Fruit fly (Drosophila melanogaster) whole organism, adult: ENCODE results near the gene CG11370.
"Not testable (repeated sequence)": the region's sequence is repeated elsewhere in the genome, so short reads cannot be mapped to it uniquely, and the experiment has no call there.

Experiments used
- CG11617 ChIP-seq: fragments of 200-800 bp; sonication (Bioruptor generic); optimal IDR thresholded peaks from 2 replicates; lab custom pipeline; 2017; ENCODE audit warnings: mild to moderate bottlenecking, missing biosample characterization, missing genetic modification reagents, missing genetic modification characterization
- CG12768 ChIP-seq: fragments of 200-800 bp; sonication (Bioruptor generic); optimal IDR thresholded peaks from 2 replicates; lab custom pipeline; 2017; ENCODE audit warnings: missing biosample characterization, missing genetic modification characterization, mild to moderate bottlenecking, moderate library complexity, missing genetic modification reagents
- CG14711 ChIP-seq: fragments of 200-800 bp; sonication (Bioruptor generic); optimal IDR thresholded peaks from 2 replicates; lab custom pipeline; 2018; ENCODE audit warnings: missing biosample characterization, mild to moderate bottlenecking, missing genetic modification characterization, moderate library complexity
- CG1620 ChIP-seq: fragments of 200-800 bp; sonication (Bioruptor generic); optimal IDR thresholded peaks from 2 replicates; lab custom pipeline; 2016; ENCODE audit warnings: missing biosample characterization, missing genetic modification characterization
- CG33017 ChIP-seq: fragments of 200-800 bp; sonication (Bioruptor generic); optimal IDR thresholded peaks from 2 replicates; lab custom pipeline; 2018; ENCODE audit warnings: missing biosample characterization, mild to moderate bottlenecking, missing genetic modification characterization, moderate library complexity
- CG5204 ChIP-seq: fragments of 200-800 bp; sonication (Bioruptor generic); optimal IDR thresholded peaks from 2 replicates; lab custom pipeline; 2016; ENCODE audit warnings: missing biosample characterization, missing genetic modification characterization
- CG7045 ChIP-seq: fragments of 200-800 bp; sonication (Bioruptor generic); optimal IDR thresholded peaks from 2 replicates; lab custom pipeline; 2017; ENCODE audit warnings: missing biosample characterization, mild to moderate bottlenecking, missing genetic modification characterization
- CG7101 ChIP-seq: fragments of 200-800 bp; sonication (Bioruptor generic); optimal IDR thresholded peaks from 2 replicates; lab custom pipeline; 2018; ENCODE audit warnings: missing biosample characterization, mild to moderate bottlenecking, missing genetic modification characterization, moderate library complexity
- Clk ChIP-seq: fragments of 200-800 bp; sonication (Bioruptor generic); optimal IDR thresholded peaks from 2 replicates; lab custom pipeline; 2017; ENCODE audit warnings: missing biosample characterization, missing genetic modification characterization
- Crg-1 ChIP-seq: fragments of 200-800 bp; sonication (Bioruptor generic); optimal IDR thresholded peaks from 2 replicates; lab custom pipeline; 2016; ENCODE audit warnings: missing biosample characterization, missing genetic modification characterization
- Hr96 ChIP-seq: fragments of 200-800 bp; sonication (Bioruptor generic); optimal IDR thresholded peaks from 2 replicates; lab custom pipeline; 2016; ENCODE audit warnings: missing biosample characterization, missing genetic modification characterization
- Mnt ChIP-seq: fragments of 200-800 bp; sonication (Bioruptor generic); optimal IDR thresholded peaks from 2 replicates; lab custom pipeline; 2016; ENCODE audit warnings: missing biosample characterization, mild to moderate bottlenecking, missing genetic modification characterization
- bab1 ChIP-seq: fragments of 200-800 bp; sonication (Bioruptor generic); optimal IDR thresholded peaks from 3 replicates; lab custom pipeline; 2019; ENCODE audit warnings: missing biosample characterization, mild to moderate bottlenecking, missing genetic modification characterization, moderate library complexity
- cic ChIP-seq: fragments of 200-800 bp; sonication (Bioruptor generic); optimal IDR thresholded peaks from 2 replicates; lab custom pipeline; 2017; ENCODE audit warnings: missing biosample characterization, mild to moderate bottlenecking, missing genetic modification characterization, moderate library complexity
- cnc ChIP-seq, 2 experiments: fragments of >200 bp; optimal IDR thresholded peaks; 2 replicates each; lab custom pipeline; 2017
- kay ChIP-seq: fragments of 200-800 bp; sonication (Bioruptor generic); peaks from one replicate; lab custom pipeline; 2016; ENCODE audit warnings: missing biosample characterization, missing genetic modification characterization, borderline replicate concordance
- ovo ChIP-seq: fragments of 200-800 bp; sonication (Bioruptor generic); optimal IDR thresholded peaks from 2 replicates; lab custom pipeline; 2016; ENCODE audit warnings: missing biosample characterization, missing genetic modification characterization
- pad ChIP-seq: fragments of 200-800 bp; sonication (Bioruptor generic); optimal IDR thresholded peaks from 3 replicates; lab custom pipeline; 2017; ENCODE audit warnings: missing biosample characterization, missing genetic modification characterization, mild to moderate bottlenecking, moderate library complexity, missing genetic modification reagents
- tj ChIP-seq: fragments of 200-800 bp; sonication (Bioruptor generic); optimal IDR thresholded peaks from 3 replicates; lab custom pipeline; 2017; ENCODE audit warnings: missing biosample characterization, mild to moderate bottlenecking, missing genetic modification characterization, moderate library complexity
- toe ChIP-seq: fragments of 200-800 bp; sonication (Bioruptor generic); optimal IDR thresholded peaks from 2 replicates; lab custom pipeline; 2016; ENCODE audit warnings: missing biosample characterization, missing genetic modification characterization

CG11370 gene

dm6 chr3L:22717137-22717767, 5.3 kb downstream of the CG11370 start, which contains the start of the genes ArfGAP3 and CG32452:
ArfGAP3 (minus strand) TSS chr3L:22717577.
CG32452 (plus strand) TSS chr3L:22717728.
- TF ChIP-seq Clk (GFP tag; lab: Kevin White, UChicago) (peak; percentile 12), Mnt (peak; percentile 49), CG5204 (peak; percentile 79), CG7101 (peak; percentile 62), Hr96 (peak; percentile 46), CG14711 (peak; percentile 66), Crg-1 (peak; percentile 57), bab1 (GFP tag; lab: Kevin White, UChicago) (peak; percentile 78), kay (GFP tag; lab: Kevin White, UChicago) (no peak), toe (peak; percentile 85), ovo (peak; percentile 48), CG7045 (GFP tag; lab: Kevin White, UChicago) (peak; percentile 68), CG12768 (GFP tag; lab: Kevin White, UChicago) (peak; percentile 59), CG11617 (GFP tag; lab: Kevin White, UChicago) (peak; percentile 69), cic (peak; percentile 23), tj (GFP tag; lab: Kevin White, UChicago) (peak; percentile 25), CG33017 (tag; lab: Kevin White, UChicago) (peak; percentile 15), CG1620 (GFP tag; lab: Kevin White, UChicago) (peak; percentile 83), pad (GFP tag; lab: Kevin White, UChicago) (peak; percentile 48), cnc (optimal IDR thresholded peaks at IDR 0.05; lab: Kevin White, UChicago) (no peak)

dm6 chr3L:22720694-22721270, 8.8 kb downstream of the CG11370 start, which contains the start of gene mael:
mael (plus strand) TSS chr3L:22721203.
- not testable (repeated sequence) for TF ChIP-seq Mnt; CG7045 (GFP tag; lab: Kevin White, UChicago); ovo

dm6 chr3L:22721991-22722390, 10.0 kb downstream of the CG11370 start, which contains the start of gene CG14451:
CG14451 (minus strand) TSS chr3L:22722091.
- TF ChIP-seq Crg-1 = no peak
- TF ChIP-seq CG7045 (GFP tag; lab: Kevin White, UChicago) = no peak
- TF ChIP-seq Clk (GFP tag; lab: Kevin White, UChicago) = no peak
- no peak for TF ChIP-seq CG11617 (GFP tag; lab: Kevin White, UChicago)
- TF ChIP-seq pad (GFP tag; lab: Kevin White, UChicago) = no peak
- no peak for TF ChIP-seq CG33017 (tag; lab: Kevin White, UChicago)
- TF ChIP-seq CG5204 = no peak

- TF ChIP-seq tj (GFP tag; lab: Kevin White, UChicago) (peak; percentile 78), cnc (optimal IDR thresholded peaks at IDR 0.05; lab: Kevin White, UChicago) (no peak), Crg-1 (no peak)
Measured at dm6 chr3L:22724046-22724771, 12.3 kb downstream of the CG11370 start.

dm6 chr3L:22727739-22728335, 15.9 kb downstream of the CG11370 start, which contains the start of the genes CG14450 and CG11367:
CG14450 (minus strand) TSS chr3L:22727789.
CG11367 (plus strand) TSS chr3L:22728111.
- TF ChIP-seq ovo (peak; percentile 16), CG11617 (GFP tag; lab: Kevin White, UChicago) (peak; percentile 2), bab1 (GFP tag; lab: Kevin White, UChicago) (peak; percentile 34), CG33017 (tag; lab: Kevin White, UChicago) (peak; percentile 19), pad (GFP tag; lab: Kevin White, UChicago) (no peak), tj (GFP tag; lab: Kevin White, UChicago) (no peak), Clk (GFP tag; lab: Kevin White, UChicago) (no peak), kay (GFP tag; lab: Kevin White, UChicago) (no peak), cic (peak; percentile 40), CG5204 (peak; percentile 15), CG12768 (GFP tag; lab: Kevin White, UChicago) (peak; percentile 19), CG7101 (no peak), CG1620 (GFP tag; lab: Kevin White, UChicago) (no peak), CG14711 (peak; percentile 26)

- TF ChIP-seq CG7045 (GFP tag; lab: Kevin White, UChicago) (no peak), kay (GFP tag; lab: Kevin White, UChicago) (peak; percentile 71)
Measured at dm6 chr3L:22729466-22729865, 17.5 kb downstream of the CG11370 start, which contains the start of gene CG32454. CG32454 (plus strand) TSS chr3L:22729766.
